Worm (Caenorhabditis elegans) whole organism, L4 larva: ENCODE measurements around the gene mlh-1.
A peak's percentile ranks its signal among the peaks of the same experiment; 100 is the strongest.

Experiments used
- D1046.2 ChIP-seq: fragments of 200-800 bp; sonication (Bioruptor generic); IDR thresholded peaks from 2 replicates; pipeline ENCODE4 v1.3.6; 2022; ENCODE audit warnings: missing genetic modification characterization, missing compliant biosample characterization
- F10B5.3 ChIP-seq: sonication (generic microtip); optimal IDR thresholded peaks from 2 replicates; lab custom pipeline; 2016; ENCODE audit warnings: mild to moderate bottlenecking, missing genetic modification characterization, missing compliant biosample characterization
- F37D6.2 ChIP-seq: sonication (generic microtip); optimal IDR thresholded peaks from 2 replicates; lab custom pipeline; 2016; ENCODE audit warnings: mild to moderate bottlenecking, missing genetic modification characterization, missing compliant biosample characterization
- F49E8.2 ChIP-seq: sonication (generic microtip); optimal IDR thresholded peaks from 2 replicates; lab custom pipeline; 2016; ENCODE audit warnings: missing compliant biosample characterization, mild to moderate bottlenecking, missing genetic modification characterization, borderline replicate concordance
- R02D3.7 ChIP-seq: fragments of 150-350 bp; sonication (generic microtip); optimal IDR thresholded peaks from 3 replicates; lab custom pipeline; 2014; ENCODE audit warnings: missing biosample characterization, missing genetic modification characterization
- T20F7.1 ChIP-seq: fragments of 200-800 bp; sonication (Bioruptor generic); optimal IDR thresholded peaks from 2 replicates; lab custom pipeline; 2018; ENCODE audit warnings: mild to moderate bottlenecking, missing genetic modification characterization, missing compliant biosample characterization
- ZK337.2 ChIP-seq: fragments of 200-800 bp; sonication (Bioruptor generic); IDR thresholded peaks from 2 replicates; pipeline ENCODE4 v1.3.6; 2022; ENCODE audit warnings: missing genetic modification reagents, missing genetic modification characterization, missing compliant biosample characterization
- aha-1 ChIP-seq: fragments of 150-350 bp; peaks from one replicate; lab custom pipeline; 2014; ENCODE audit warnings: missing biosample characterization, missing genetic modification characterization
- aly-2 ChIP-seq: sonication (generic microtip); optimal IDR thresholded peaks from 2 replicates; lab custom pipeline; 2018; ENCODE audit warnings: missing biosample characterization, missing genetic modification characterization
- arid-1 ChIP-seq: fragments of 200-800 bp; sonication (Bioruptor generic); conservative IDR thresholded peaks from 2 replicates; pipeline ENCODE4 v1.3.6; 2022; ENCODE audit warnings: missing genetic modification reagents, missing genetic modification characterization, missing compliant biosample characterization
- ces-1 ChIP-seq: fragments of 150-350 bp; sonication (generic microtip); optimal IDR thresholded peaks from 4 replicates; lab custom pipeline; 2014; ENCODE audit warnings: missing biosample characterization, missing genetic modification reagents, missing genetic modification characterization
- ctbp-1 ChIP-seq: fragments of 200-800 bp; sonication (Bioruptor generic); IDR thresholded peaks from 2 replicates; pipeline ENCODE4 v1.3.6; 2022; ENCODE audit warnings: missing genetic modification reagents, missing genetic modification characterization, missing compliant biosample characterization
- daf-12 ChIP-seq: fragments of 150-350 bp; optimal IDR thresholded peaks from 2 replicates; lab custom pipeline; 2014; ENCODE audit warnings: missing biosample characterization, missing genetic modification reagents, missing genetic modification characterization
- daf-8 ChIP-seq: fragments of 200-800 bp; sonication (Bioruptor generic); IDR thresholded peaks from 2 replicates; pipeline ENCODE4 v1.3.6; 2022; ENCODE audit warnings: missing genetic modification characterization, missing compliant biosample characterization
- dmd-6 ChIP-seq: fragments of 200-800 bp; sonication (Bioruptor generic); IDR thresholded peaks from 2 replicates; pipeline ENCODE4 v1.3.6; 2022; ENCODE audit warnings: missing genetic modification reagents, missing genetic modification characterization, missing compliant biosample characterization
- dmd-9 ChIP-seq: fragments of 200-800 bp; sonication (Bioruptor generic); IDR thresholded peaks from 2 replicates; pipeline ENCODE4 v1.3.6; 2022; ENCODE audit warnings: missing genetic modification reagents, missing genetic modification characterization, missing compliant biosample characterization
- dpl-1 ChIP-seq: fragments of 150-350 bp; optimal IDR thresholded peaks from 2 replicates; lab custom pipeline; 2014; ENCODE audit warnings: missing biosample characterization, missing genetic modification reagents, missing genetic modification characterization
- dve-1 ChIP-seq: sonication (generic microtip); optimal IDR thresholded peaks from 2 replicates; lab custom pipeline; 2017; ENCODE audit warnings: antibody characterized with exemption, mild to moderate bottlenecking, missing genetic modification characterization, missing compliant biosample characterization; ENCODE audit not compliant: insufficient read depth
- egl-27 ChIP-seq: sonication (generic microtip); optimal IDR thresholded peaks from 3 replicates; lab custom pipeline; 2017; ENCODE audit warnings: missing biosample characterization, missing genetic modification reagents, missing genetic modification characterization
- egl-43 ChIP-seq: fragments of 200-800 bp; sonication (Bioruptor generic); IDR thresholded peaks from 2 replicates; pipeline ENCODE4 v1.3.6; 2022; ENCODE audit warnings: missing genetic modification reagents, missing genetic modification characterization, missing compliant biosample characterization
- gei-8 ChIP-seq: fragments of 200-800 bp; sonication (Bioruptor generic); optimal IDR thresholded peaks from 2 replicates; lab custom pipeline; 2018; ENCODE audit warnings: mild to moderate bottlenecking, missing genetic modification characterization, missing compliant biosample characterization
- hlh-30 ChIP-seq: sonication (generic microtip); optimal IDR thresholded peaks from 2 replicates; lab custom pipeline; 2017; ENCODE audit warnings: antibody characterized with exemption, mild to moderate bottlenecking, missing genetic modification characterization, missing compliant biosample characterization; ENCODE audit not compliant: insufficient read depth
- jun-1 ChIP-seq: fragments of 150-350 bp; optimal IDR thresholded peaks from 2 replicates; lab custom pipeline; 2014; ENCODE audit warnings: missing biosample characterization, missing genetic modification reagents, missing genetic modification characterization
- lin-1 ChIP-seq: fragments of 200-800 bp; sonication (Bioruptor generic); IDR thresholded peaks from 2 replicates; pipeline ENCODE4 v1.3.6; 2022; ENCODE audit warnings: missing genetic modification reagents, missing genetic modification characterization, missing compliant biosample characterization
- lin-13 ChIP-seq: fragments of 150-350 bp; optimal IDR thresholded peaks from 2 replicates; lab custom pipeline; 2014; ENCODE audit warnings: missing biosample characterization, missing genetic modification reagents, missing genetic modification characterization
- madf-9 ChIP-seq: fragments of 200-800 bp; sonication (Bioruptor generic); conservative IDR thresholded peaks from 2 replicates; pipeline ENCODE4 v1.3.6; 2022; ENCODE audit warnings: missing genetic modification reagents, missing genetic modification characterization, missing compliant biosample characterization
- mes-2 ChIP-seq: sonication (generic microtip); optimal IDR thresholded peaks from 2 replicates; lab custom pipeline; 2016; ENCODE audit warnings: missing genotype, mild to moderate bottlenecking, missing genetic modification characterization, missing compliant biosample characterization; ENCODE audit not compliant: poor library complexity, severe bottlenecking
- nhr-11 ChIP-seq: fragments of 150-350 bp; optimal IDR thresholded peaks from 2 replicates; lab custom pipeline; 2014; ENCODE audit warnings: missing biosample characterization, missing genetic modification characterization
- nhr-111 ChIP-seq: fragments of 200-800 bp; sonication (Bioruptor generic); optimal IDR thresholded peaks from 2 replicates; lab custom pipeline; 2018; ENCODE audit warnings: mild to moderate bottlenecking, missing genetic modification characterization, missing compliant biosample characterization
- nhr-237 ChIP-seq: sonication (generic microtip); optimal IDR thresholded peaks from 2 replicates; lab custom pipeline; 2017; ENCODE audit warnings: missing biosample characterization, missing genetic modification characterization
- nhr-42 ChIP-seq: fragments of 200-800 bp; sonication (Bioruptor generic); IDR thresholded peaks from 2 replicates; pipeline ENCODE4 v1.3.6; 2022; ENCODE audit warnings: missing genetic modification characterization, missing compliant biosample characterization
- nhr-76 ChIP-seq: fragments of 150-350 bp; optimal IDR thresholded peaks from 2 replicates; lab custom pipeline; 2014; ENCODE audit warnings: missing biosample characterization, missing genetic modification characterization
- nhr-77 ChIP-seq: fragments of 150-350 bp; optimal IDR thresholded peaks from 2 replicates; lab custom pipeline; 2014; ENCODE audit warnings: missing biosample characterization, missing genetic modification characterization
- pha-4 ChIP-seq, 2 experiments: fragments of 150-350 bp in 1 of 2; fragments of 200-800 bp in 1 of 2; sonication (Bioruptor generic) in 1 of 2; IDR thresholded peaks in 1 of 2; optimal IDR thresholded peaks in 1 of 2; 2 replicates each; pipeline versions ENCODE4 v1.3.6 to Lab custom; 2014 to 2022; ENCODE audit warnings: missing genetic modification characterization in 2 of 2, missing genetic modification reagents in 2 of 2, missing biosample characterization in 1 of 2, missing compliant biosample characterization in 1 of 2
- pqm-1 ChIP-seq: sonication (generic microtip); optimal IDR thresholded peaks from 2 replicates; lab custom pipeline; 2017; ENCODE audit warnings: missing biosample characterization, missing genetic modification characterization
- rbr-2 ChIP-seq: sonication (generic microtip); optimal IDR thresholded peaks from 2 replicates; lab custom pipeline; 2016; ENCODE audit warnings: missing genotype, missing genetic modification characterization, missing compliant biosample characterization
- sdz-12 ChIP-seq: fragments of 200-800 bp; sonication (Bioruptor generic); optimal IDR thresholded peaks from 2 replicates; lab custom pipeline; 2018; ENCODE audit warnings: mild to moderate bottlenecking, missing genetic modification characterization, missing compliant biosample characterization
- set-16 ChIP-seq: fragments of 200-800 bp; sonication (Bioruptor generic); IDR thresholded peaks from 2 replicates; pipeline ENCODE4 v1.3.6; 2022; ENCODE audit warnings: missing genetic modification reagents, missing genetic modification characterization, missing compliant biosample characterization
- skn-1 ChIP-seq: fragments of 150-350 bp; optimal IDR thresholded peaks from 2 replicates; lab custom pipeline; 2014; ENCODE audit warnings: missing biosample characterization, missing genetic modification characterization
- snpc-4 ChIP-seq: fragments of 150-350 bp; optimal IDR thresholded peaks from 2 replicates; lab custom pipeline; 2014; ENCODE audit warnings: missing biosample characterization, missing genetic modification characterization
- spr-3 ChIP-seq: fragments of 200-800 bp; sonication (Bioruptor generic); optimal IDR thresholded peaks from 2 replicates; lab custom pipeline; 2018; ENCODE audit warnings: mild to moderate bottlenecking, missing genetic modification characterization, missing compliant biosample characterization
- vab-7 ChIP-seq: fragments of 200-800 bp; sonication (Bioruptor generic); IDR thresholded peaks from 2 replicates; pipeline ENCODE4 v1.3.6; 2022; ENCODE audit warnings: missing genetic modification reagents, missing genetic modification characterization, missing compliant biosample characterization
- zag-1 ChIP-seq: fragments of 150-350 bp; optimal IDR thresholded peaks from 2 replicates; lab custom pipeline; 2014; ENCODE audit warnings: missing biosample characterization, missing genetic modification characterization
- ztf-7 ChIP-seq: fragments of 150-350 bp; optimal IDR thresholded peaks from 2 replicates; lab custom pipeline; 2014; ENCODE audit warnings: missing biosample characterization, missing genetic modification characterization

mlh-1 gene

DNA sequence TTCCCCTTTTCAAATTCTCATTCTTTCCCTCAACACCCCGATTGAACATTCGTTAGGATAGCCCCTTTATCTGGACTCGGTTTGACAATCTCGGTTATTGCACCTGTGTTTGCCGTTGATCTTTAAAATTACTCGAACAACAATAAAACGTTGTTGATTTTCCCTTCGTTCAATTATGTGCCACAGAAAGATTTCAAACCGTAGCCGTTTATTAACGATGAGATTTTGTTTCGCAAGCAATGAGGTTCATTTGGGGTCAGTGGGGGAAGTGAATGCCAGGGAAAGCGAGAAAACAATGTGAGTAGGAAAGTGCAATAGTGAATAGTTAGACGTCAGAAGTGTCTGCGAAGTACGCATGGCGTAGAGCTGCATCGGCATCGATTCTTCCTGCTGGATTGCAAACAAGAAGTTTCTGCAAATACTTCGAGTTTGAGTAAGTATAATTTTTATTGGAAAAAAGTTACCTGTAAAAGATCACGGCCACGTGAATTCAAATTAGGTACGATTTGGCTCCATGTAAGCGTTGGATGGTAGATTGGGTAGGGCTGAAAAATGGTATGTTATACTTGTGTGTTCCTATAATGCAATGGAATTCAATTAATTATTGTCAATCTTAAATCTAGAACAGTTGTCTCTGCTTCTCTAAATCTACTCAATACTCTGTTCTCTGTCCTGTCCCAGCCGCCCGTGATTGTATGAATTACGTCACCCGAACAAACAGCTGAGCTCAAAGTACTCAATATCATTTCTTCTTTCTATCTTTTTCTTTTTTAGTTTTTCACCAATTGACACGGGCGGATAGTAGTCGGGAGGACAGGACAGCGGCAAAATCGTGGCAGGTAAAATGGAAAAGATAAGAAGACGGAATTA, 49.6 kb downstream of the mlh-1 start, which contains the start of gene kel-3 (continued):
- TF ChIP-seq spr-3 (GFP tag; lab: Kevin White, UChicago) (peak; percentile 74), nhr-237 (tag; lab: Kevin White, UChicago) (peak; percentile 63), skn-1 (tag; lab: Kevin White, UChicago) (no peak), dve-1 (tag; lab: Kevin White, UChicago) (peak; percentile 98), snpc-4 (tag; lab: Kevin White, UChicago) (no peak), T20F7.1 (GFP tag; lab: Kevin White, UChicago) (peak; percentile 65), dmd-6 (GFP tag; lab: Robert Waterston, UW) (peak; percentile 88), zag-1 (tag; lab: Kevin White, UChicago) (no peak), pha-4 (GFP tag; IDR thresholded peaks at IDR 0.05; lab: Robert Waterston, UW) (peak; percentile 77; the same call in 1 of the 2 replicates), pha-4 (tag; optimal IDR thresholded peaks at IDR 0.05; lab: Kevin White, UChicago) (peak; percentile 18), nhr-111 (GFP tag; lab: Kevin White, UChicago) (no peak), F37D6.2 (tag; lab: Kevin White, UChicago) (no peak), aha-1 (peak; percentile 91), F49E8.2 (tag; lab: Kevin White, UChicago) (peak; percentile 92), arid-1 (GFP tag; lab: Robert Waterston, UW) (peak; percentile 86), dpl-1 (GFP tag; lab: Kevin White, UChicago) (peak; percentile 7), ces-1 (GFP tag; lab: Kevin White, UChicago) (no peak), nhr-77 (tag; lab: Kevin White, UChicago) (peak; percentile 88)

DNA sequence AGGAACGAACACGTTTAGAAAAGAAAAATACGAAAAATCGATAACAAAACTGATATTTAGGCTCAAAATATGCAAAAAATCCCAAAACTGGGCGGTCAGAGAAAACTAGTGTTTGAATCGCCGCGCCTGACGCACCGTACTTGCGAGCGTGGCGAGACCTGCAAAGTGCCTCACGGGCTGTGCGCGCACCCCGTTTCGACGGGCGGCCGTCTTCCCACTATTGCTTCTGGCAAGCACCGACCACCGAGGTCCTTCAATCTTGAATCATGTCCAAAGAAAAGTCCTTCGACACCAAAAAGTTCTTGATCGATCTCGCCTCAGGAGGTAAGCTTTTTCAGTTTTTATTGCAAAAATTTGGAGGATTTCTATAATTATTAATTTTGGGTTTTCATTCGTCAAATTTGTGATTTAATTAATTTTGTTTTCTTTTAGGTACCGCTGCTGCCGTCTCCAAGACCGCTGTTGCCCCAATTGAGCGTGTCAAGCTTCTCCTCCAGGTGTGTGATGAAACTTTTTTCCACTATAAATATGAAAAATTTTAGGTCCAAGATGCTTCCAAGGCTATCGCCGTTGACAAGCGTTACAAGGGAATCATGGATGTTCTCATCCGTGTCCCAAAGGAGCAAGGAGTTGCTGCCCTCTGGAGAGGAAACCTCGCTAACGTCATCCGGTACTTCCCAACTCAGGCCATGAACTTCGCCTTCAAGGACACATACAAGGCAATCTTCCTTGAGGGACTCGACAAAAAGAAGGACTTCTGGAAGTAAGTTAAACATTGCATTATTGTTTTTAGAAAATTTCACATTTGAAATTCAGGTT, 51.2 kb downstream of the mlh-1 start, which contains the start of gene ant-1.1:
ant-1.1 (plus strand) TSS at position 199 of the 819 bp plus-strand sequence.
- TF ChIP-seq dmd-9 (no peak), nhr-76 (tag; lab: Kevin White, UChicago) (no peak), ctbp-1 (GFP tag; lab: Robert Waterston, UW) (peak; percentile 75), lin-13 (GFP tag; lab: Kevin White, UChicago) (peak; percentile 91), hlh-30 (tag; lab: Kevin White, UChicago) (peak; percentile 91), pqm-1 (tag; lab: Kevin White, UChicago) (peak; percentile 21), dmd-6 (GFP tag; lab: Robert Waterston, UW) (peak; percentile 89), nhr-11 (tag; lab: Kevin White, UChicago) (peak; percentile 89), set-16 (GFP tag; lab: Robert Waterston, UW) (peak; percentile 95), ces-1 (GFP tag; lab: Kevin White, UChicago) (no peak), ztf-7 (tag; lab: Kevin White, UChicago) (peak; percentile 6), nhr-42 (peak; percentile 93), nhr-77 (tag; lab: Kevin White, UChicago) (peak; percentile 84), aly-2 (tag; lab: Kevin White, UChicago) (no peak), egl-43 (GFP tag; lab: Robert Waterston, UW) (peak; percentile 88), snpc-4 (tag; lab: Kevin White, UChicago) (no peak), R02D3.7 (no peak), vab-7 (GFP tag; lab: Robert Waterston, UW) (0 out of 2 replicates have a peak, but pooled peaks have one; percentile 59), sdz-12 (GFP tag; lab: Kevin White, UChicago) (no peak), D1046.2 (peak; percentile 77; the same call in 1 of the 2 replicates), F10B5.3 (tag; lab: Kevin White, UChicago) (peak; percentile 70), madf-9 (GFP tag; lab: Robert Waterston, UW) (peak; percentile 85), mes-2 (tag; lab: Kevin White, UChicago) (peak; percentile 95), daf-12 (no peak), daf-8 (no peak), jun-1 (peak; percentile 47), lin-1 (peak; percentile 45; the same call in 1 of the 2 replicates), gei-8 (GFP tag; lab: Kevin White, UChicago) (peak; percentile 56), nhr-237 (tag; lab: Kevin White, UChicago) (no peak), egl-27 (tag; lab: Kevin White, UChicago) (no peak), rbr-2 (tag; lab: Kevin White, UChicago) (peak; percentile 92), dpl-1 (GFP tag; lab: Kevin White, UChicago) (peak; percentile 98), ZK337.2 (GFP tag; lab: Robert Waterston, UW) (peak; percentile 76)
